Worm (Caenorhabditis elegans) whole organism, midembryonic: Measurements from ENCODE around the gene C03B1.9.

Experiments used
- T22C8.4 ChIP-seq: fragments of 200-800 bp; sonication (Bioruptor generic); IDR thresholded peaks from 2 replicates; pipeline ENCODE4 v1.3.6; 2022; ENCODE audit warnings: missing genetic modification characterization, missing compliant biosample characterization
- flt-1 ChIP-seq: fragments of 200-800 bp; sonication (Bioruptor generic); IDR thresholded peaks from 2 replicates; pipeline ENCODE4 v1.3.6; 2022; ENCODE audit warnings: missing genetic modification characterization, missing compliant biosample characterization
- klf-2 ChIP-seq: fragments of 200-800 bp; sonication (Bioruptor generic); conservative IDR thresholded peaks from 2 replicates; pipeline ENCODE4 v1.3.6; 2022; ENCODE audit warnings: missing genetic modification reagents, missing genetic modification characterization, missing compliant biosample characterization

- TF ChIP-seq flt-1 (GFP tag; lab: Robert Waterston, UW), result no peak
- no peak for TF ChIP-seq T22C8.4 (GFP tag; lab: Robert Waterston, UW)
- TF ChIP-seq klf-2 (GFP tag; lab: Robert Waterston, UW), result no peak
Observed at ce11 chrX:6345785-6346184, 1.1 kb downstream of the C03B1.9 start.
